Worm (Caenorhabditis elegans): ENCODE measurements around the gene C54F6.17.

ce11 chrV:7529840-7530239, 2.6 kb downstream of the C54F6.17 start, which contains the start of gene swt-2:
- TF ChIP-seq M03D4.4 (tag; optimal IDR thresholded peaks at IDR 0.05) (no peak), ceh-83 (GFP tag; optimal IDR thresholded peaks at IDR 0.05) (no peak), lsy-2 (tag; optimal IDR thresholded peaks at IDR 0.05) (no peak), nhr-28 (tag; optimal IDR thresholded peaks at IDR 0.05) (no peak), mep-1 (tag; optimal IDR thresholded peaks at IDR 0.05) (no peak), unc-62 (GFP tag; optimal IDR thresholded peaks at IDR 0.05) (no peak), tbx-8 (GFP tag; optimal IDR thresholded peaks at IDR 0.05) (no peak)
